Worm (Caenorhabditis elegans) whole organism, mixed stage, embryonic: ENCODE results near the gene str-143.

Experiments used
- ceh-83 ChIP-seq: fragments of 200-800 bp; sonication (Bioruptor generic); optimal IDR thresholded peaks from 2 replicates; lab custom pipeline; 2018; ENCODE audit warnings: mild to moderate bottlenecking, missing genetic modification characterization, missing compliant biosample characterization
- elt-3 ChIP-seq: fragments of 150-350 bp; optimal IDR thresholded peaks from 2 replicates; lab custom pipeline; 2014; ENCODE audit warnings: missing biosample characterization, missing genetic modification characterization
- lin-13 ChIP-seq: fragments of 150-350 bp; optimal IDR thresholded peaks from 2 replicates; lab custom pipeline; 2014; ENCODE audit warnings: missing biosample characterization, missing genetic modification characterization
- nhr-12 ChIP-seq: fragments of 150-350 bp; optimal IDR thresholded peaks from 2 replicates; lab custom pipeline; 2014; ENCODE audit warnings: missing biosample characterization, missing genetic modification characterization
- nhr-237 ChIP-seq: fragments of 150-350 bp; optimal IDR thresholded peaks from 2 replicates; lab custom pipeline; 2014; ENCODE audit warnings: missing biosample characterization, missing genetic modification characterization
- tbx-8 ChIP-seq: fragments of 200-800 bp; sonication (Bioruptor generic); optimal IDR thresholded peaks from 2 replicates; lab custom pipeline; 2018; ENCODE audit warnings: mild to moderate bottlenecking, missing genetic modification characterization, moderate library complexity, missing compliant biosample characterization
- unc-62 ChIP-seq: fragments of 150-350 bp; optimal IDR thresholded peaks from 2 replicates; lab custom pipeline; 2014; ENCODE audit warnings: missing biosample characterization, missing genetic modification reagents, missing genetic modification characterization

- TF ChIP-seq nhr-12 (no peak), unc-62 (GFP tag; lab: Kevin White, UChicago) (no peak), elt-3 (no peak), ceh-83 (GFP tag; lab: Kevin White, UChicago) (no peak), nhr-237 (no peak), lin-13 (tag; lab: Kevin White, UChicago) (no peak), tbx-8 (no peak)
These were observed 47.5 kb downstream of the str-143 start, which contains the start of gene ech-3 for ce11 chrV:8022040-8022439.
